Fruit fly (Drosophila melanogaster): ENCODE data around the gene sofe.
A peak's percentile ranks its signal among the peaks of the same experiment; 100 is the strongest.

Gene sofe

DNA sequence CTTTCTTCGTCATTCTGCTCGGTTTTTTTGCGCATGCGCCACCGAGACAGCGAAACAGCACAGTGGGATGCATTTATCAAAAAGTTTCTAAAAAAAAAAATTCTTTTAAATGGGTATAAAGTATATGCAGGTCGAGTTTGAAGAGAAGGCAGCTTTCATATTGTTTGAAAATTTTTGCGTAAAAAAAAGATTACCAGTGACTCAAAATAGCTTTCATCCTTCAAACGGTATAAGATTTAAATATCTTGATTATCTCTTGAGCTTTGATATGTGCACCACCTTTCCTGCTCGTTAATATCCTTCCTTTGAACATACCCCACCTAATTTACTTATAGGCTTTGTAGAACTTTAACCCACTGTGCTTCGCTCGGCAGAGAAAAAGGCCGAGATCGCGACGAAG lies 47.8 kb upstream of the sofe start (continued):
- TF ChIP-seq CG8388 (GFP tag; optimal IDR thresholded peaks at IDR 0.05) (peak; percentile 58), CG1529 (GFP tag; optimal IDR thresholded peaks at IDR 0.05) (peak; percentile 49), CG15011 (GFP tag; optimal IDR thresholded peaks at IDR 0.05) (peak; percentile 26), CG31388 (GFP tag; optimal IDR thresholded peaks at IDR 0.05) (peak; percentile 0), pzg (GFP tag; optimal IDR thresholded peaks at IDR 0.05) (no peak), CG34224 (GFP tag; IDR thresholded peaks at IDR 0.05; ENCODE audit: partially characterized antibody) (no peak), CG2889 (GFP tag; IDR thresholded peaks at IDR 0.05) (no peak), unc-4 (GFP tag; IDR thresholded peaks at IDR 0.05; ENCODE audit: partially characterized antibody) (no peak), CG13287 (GFP tag; IDR thresholded peaks at IDR 0.05; ENCODE audit: partially characterized antibody) (no peak), zfh2 (GFP tag; optimal IDR thresholded peaks at IDR 0.05) (peak; percentile 4), CG9215 (GFP tag; IDR thresholded peaks at IDR 0.05) (peak; percentile 44; the same call in 1 of the 2 replicates), insv (GFP tag; optimal IDR thresholded peaks at IDR 0.05) (no peak), CG16813 (GFP tag; IDR thresholded peaks at IDR 0.05; ENCODE audit: partially characterized antibody) (no peak), CHES-1-like (GFP tag; optimal IDR thresholded peaks at IDR 0.05) (peak; percentile 16), chinmo (GFP tag; IDR thresholded peaks at IDR 0.05; ENCODE audit: partially characterized antibody) (no peak), Lpt (GFP tag; optimal IDR thresholded peaks at IDR 0.05) (no peak), D19A (tag; optimal IDR thresholded peaks at IDR 0.05) (peak; percentile 64), Gug (GFP tag; IDR thresholded peaks at IDR 0.05) (peak; percentile 33; the same call in 1 of the 4 replicates), D19B (GFP tag; optimal IDR thresholded peaks at IDR 0.05) (peak; percentile 12), trem (tag; optimal IDR thresholded peaks at IDR 0.05) (peak; percentile 24), CG17385 (GFP tag; optimal IDR thresholded peaks at IDR 0.05) (peak; percentile 66), CG9437 (GFP tag; optimal IDR thresholded peaks at IDR 0.05) (peak; percentile 62), nau (GFP tag; optimal IDR thresholded peaks at IDR 0.05) (no peak), CG7987 (GFP tag; optimal IDR thresholded peaks at IDR 0.05) (no peak), croc (GFP tag; conservative IDR thresholded peaks at IDR 0.05) (peak; percentile 54; the same call in 2 of the 3 replicates), sens-2 (GFP tag; IDR thresholded peaks at IDR 0.05) (0 out of 2 replicates have a peak, but pooled peaks have one; percentile 33), p53 (GFP tag; optimal IDR thresholded peaks at IDR 0.05) (no peak), Oaz (GFP tag; IDR thresholded peaks at IDR 0.05) (peak; percentile 33; the same call in 1 of the 2 replicates), so (GFP tag; IDR thresholded peaks at IDR 0.05) (no peak), CG7963 (GFP tag; IDR thresholded peaks at IDR 0.05; ENCODE audit: partially characterized antibody) (no peak), bbx (GFP tag; IDR thresholded peaks at IDR 0.05; ENCODE audit: partially characterized antibody) (no peak), CG7839 (tag; optimal IDR thresholded peaks at IDR 0.05) (peak; percentile 79), Ravus (GFP tag; IDR thresholded peaks at IDR 0.05) (no peak), Dip2 (GFP tag; IDR thresholded peaks at IDR 0.05) (no peak), Ada2b (GFP tag; IDR thresholded peaks at IDR 0.05) (peak; percentile 59), Spps (tag; optimal IDR thresholded peaks at IDR 0.05) (peak; percentile 48), sd (tag; optimal IDR thresholded peaks at IDR 0.05) (no peak), CG8359 (GFP tag; optimal IDR thresholded peaks at IDR 0.05; ENCODE audit: borderline replicate concordance) (peak; percentile 45), luna (GFP tag; optimal IDR thresholded peaks at IDR 0.05) (no peak), az2 (GFP tag; optimal IDR thresholded peaks at IDR 0.05) (peak; percentile 64), MBD-R2 (GFP tag; IDR thresholded peaks at IDR 0.05) (0 out of 2 replicates have a peak, but pooled peaks have one; percentile 14), CG3847 (GFP tag; IDR thresholded peaks at IDR 0.05) (no peak; the same call in 1 of the 2 replicates), tap (tag; optimal IDR thresholded peaks at IDR 0.05) (no peak), Scr (GFP tag; IDR thresholded peaks at IDR 0.05; ENCODE audit: partially characterized antibody) (no peak), CG15073 (GFP tag; optimal IDR thresholded peaks at IDR 0.05) (no peak), CG3407 (GFP tag; optimal IDR thresholded peaks at IDR 0.05) (peak; percentile 45), CG1603 (tag; optimal IDR thresholded peaks at IDR 0.05) (peak; percentile 27), sqz (GFP tag; optimal IDR thresholded peaks at IDR 0.05) (peak; percentile 52), NC2β (GFP tag; optimal IDR thresholded peaks at IDR 0.05) (peak; percentile 69), BtbVII (GFP tag; optimal IDR thresholded peaks at IDR 0.05) (peak; percentile 54)
